Fruit fly (Drosophila melanogaster) whole organism, embryonic: Measurements from ENCODE around the gene mRpL14.

Source experiments
- ATbp ChIP-seq: fragments of 200-800 bp; sonication (Bioruptor generic); optimal IDR thresholded peaks from 2 replicates; lab custom pipeline; 2017; ENCODE audit warnings: missing biosample characterization, mild to moderate bottlenecking, missing genetic modification characterization, missing genetic modification reagents
- Aef1 ChIP-seq: fragments of 200-800 bp; sonication (Bioruptor generic); IDR thresholded peaks from 3 replicates; pipeline ENCODE4 v1.3.6; 2022; ENCODE audit warnings: missing biosample characterization, missing genetic modification characterization
- Atf-2 ChIP-seq: fragments of 200-800 bp; sonication (Bioruptor generic); optimal IDR thresholded peaks from 2 replicates; lab custom pipeline; 2016; ENCODE audit warnings: missing biosample characterization, missing genetic modification characterization
- Bteb2 ChIP-seq: fragments of 200-800 bp; sonication (Bioruptor generic); optimal IDR thresholded peaks from 2 replicates; lab custom pipeline; 2016; ENCODE audit warnings: missing biosample characterization, missing genetic modification characterization
- CG10209 ChIP-seq: fragments of 200-800 bp; sonication (Bioruptor generic); optimal IDR thresholded peaks from 3 replicates; lab custom pipeline; 2017; ENCODE audit warnings: missing biosample characterization, mild to moderate bottlenecking, missing genetic modification characterization, missing genetic modification reagents
- CG12236 ChIP-seq: fragments of 200-800 bp; sonication (Bioruptor generic); optimal IDR thresholded peaks from 2 replicates; lab custom pipeline; 2016; ENCODE audit warnings: missing biosample characterization, missing genetic modification characterization
- CG15269 ChIP-seq: fragments of 200-800 bp; sonication (Bioruptor generic); optimal IDR thresholded peaks from 2 replicates; lab custom pipeline; 2018; ENCODE audit warnings: missing biosample characterization, mild to moderate bottlenecking, missing genetic modification characterization, moderate library complexity
- CG1647 ChIP-seq: fragments of 200-800 bp; sonication (Bioruptor generic); optimal IDR thresholded peaks from 3 replicates; lab custom pipeline; 2016; ENCODE audit warnings: missing biosample characterization, missing genetic modification characterization
- CG16815 ChIP-seq: fragments of 200-800 bp; sonication (Bioruptor generic); optimal IDR thresholded peaks from 3 replicates; lab custom pipeline; 2017; ENCODE audit warnings: missing biosample characterization, mild to moderate bottlenecking, missing genetic modification characterization
- CG31224 ChIP-seq: fragments of 200-800 bp; sonication (Bioruptor generic); IDR thresholded peaks from 2 replicates; pipeline ENCODE4 v1.3.6; 2022; ENCODE audit warnings: missing biosample characterization, missing genetic modification characterization
- CG31441 ChIP-seq: fragments of 200-800 bp; sonication (Bioruptor generic); IDR thresholded peaks from 2 replicates; pipeline ENCODE4 v1.3.6; 2022; ENCODE audit warnings: missing biosample characterization, missing genetic modification characterization
- CG34224 ChIP-seq: fragments of 200-800 bp; sonication (Bioruptor generic); IDR thresholded peaks from 3 replicates; pipeline ENCODE4 v1.3.6; 2022; ENCODE audit warnings: missing biosample characterization, missing genetic modification characterization; ENCODE audit not compliant: partially characterized antibody
- CG3726 ChIP-seq: fragments of 200-800 bp; sonication (Bioruptor generic); IDR thresholded peaks from 3 replicates; pipeline ENCODE4, ENCODE4 v1.3.6; 2022; ENCODE audit warnings: missing biosample characterization, missing genetic modification characterization
- CG4282 ChIP-seq: fragments of 200-800 bp; sonication (Bioruptor generic); optimal IDR thresholded peaks from 2 replicates; lab custom pipeline; 2016; ENCODE audit warnings: missing biosample characterization, missing genetic modification characterization
- CG5953 ChIP-seq: fragments of 200-800 bp; sonication (Bioruptor generic); IDR thresholded peaks from 2 replicates; pipeline ENCODE4 v1.3.6; 2022; ENCODE audit warnings: missing biosample characterization, missing genetic modification characterization
- CG6254 ChIP-seq: fragments of 200-800 bp; sonication (Bioruptor generic); optimal IDR thresholded peaks from 3 replicates; lab custom pipeline; 2017; ENCODE audit warnings: mild to moderate bottlenecking, missing biosample characterization, missing genetic modification reagents, missing genetic modification characterization
- CHES-1-like ChIP-seq: fragments of 200-800 bp; sonication (Bioruptor generic); optimal IDR thresholded peaks from 2 replicates; lab custom pipeline; 2016; ENCODE audit warnings: missing biosample characterization, missing genetic modification characterization
- Dek ChIP-seq: fragments of 200-800 bp; sonication (Bioruptor generic); optimal IDR thresholded peaks from 3 replicates; lab custom pipeline; 2019; ENCODE audit warnings: missing biosample characterization, mild to moderate bottlenecking, missing genetic modification characterization, moderate library complexity
- E2f1 ChIP-seq: fragments of 200-800 bp; sonication (Bioruptor generic); IDR thresholded peaks from 2 replicates; pipeline ENCODE4 v1.3.6; 2022; ENCODE audit warnings: missing biosample characterization, missing genetic modification characterization
- ERR ChIP-seq: fragments of 200-800 bp; sonication (Bioruptor generic); optimal IDR thresholded peaks from 2 replicates; lab custom pipeline; 2016; ENCODE audit warnings: missing biosample characterization, missing genetic modification characterization
- Ets65A ChIP-seq: fragments of 200-800 bp; sonication (Bioruptor generic); peaks from one replicate; lab custom pipeline; 2016; ENCODE audit warnings: missing biosample characterization, missing genetic modification characterization
- Hand ChIP-seq: fragments of 200-800 bp; sonication (Bioruptor generic); optimal IDR thresholded peaks from 2 replicates; lab custom pipeline; 2017; ENCODE audit warnings: mild to moderate bottlenecking, missing biosample characterization, missing genetic modification reagents, missing genetic modification characterization
- Hr39 ChIP-seq: fragments of >200 bp; optimal IDR thresholded peaks from 2 replicates; lab custom pipeline; 2017
- Hsf ChIP-seq: fragments of 200-800 bp; sonication (Bioruptor generic); optimal IDR thresholded peaks from 3 replicates; lab custom pipeline; 2016; ENCODE audit warnings: missing biosample characterization, missing genetic modification characterization
- Jarid2 ChIP-seq: fragments of 200-800 bp; sonication (Bioruptor generic); optimal IDR thresholded peaks from 3 replicates; lab custom pipeline; 2017; ENCODE audit warnings: mild to moderate bottlenecking, missing biosample characterization, missing genetic modification reagents, missing genetic modification characterization
- Mad ChIP-seq: fragments of 200-800 bp; sonication (Bioruptor generic); optimal IDR thresholded peaks from 2 replicates; lab custom pipeline; 2016; ENCODE audit warnings: missing biosample characterization, missing genetic modification characterization
- Neu2 ChIP-seq: fragments of 200-800 bp; sonication (Bioruptor generic); optimal IDR thresholded peaks from 3 replicates; lab custom pipeline; 2016; ENCODE audit warnings: missing biosample characterization, missing genetic modification characterization, borderline replicate concordance
- ato ChIP-seq: fragments of 200-800 bp; sonication (Bioruptor generic); IDR thresholded peaks from 2 replicates; pipeline ENCODE4 v1.3.6; 2022; ENCODE audit warnings: missing biosample characterization, missing genetic modification characterization; ENCODE audit not compliant: partially characterized antibody
- bsh ChIP-seq, 2 experiments: fragments of 200-800 bp; sonication (Bioruptor generic); optimal IDR thresholded peaks; 2 replicates each; lab custom pipeline; 2017 to 2018; ENCODE audit warnings: mild to moderate bottlenecking in 2 of 2, missing biosample characterization in 2 of 2, missing genetic modification characterization in 2 of 2, moderate library complexity in 1 of 2
- dan ChIP-seq: fragments of 200-800 bp; sonication (Bioruptor generic); IDR thresholded peaks from 2 replicates; pipeline ENCODE4 v1.3.6; 2022; ENCODE audit warnings: missing biosample characterization, missing genetic modification characterization
- danr ChIP-seq: fragments of 200-800 bp; sonication (Bioruptor generic); IDR thresholded peaks from 2 replicates; pipeline ENCODE4 v1.3.6; 2022; ENCODE audit warnings: missing biosample characterization, missing genetic modification characterization
- dmrt99B ChIP-seq: fragments of 200-800 bp; sonication (Bioruptor generic); optimal IDR thresholded peaks from 2 replicates; lab custom pipeline; 2018; ENCODE audit warnings: missing biosample characterization, mild to moderate bottlenecking, missing genetic modification characterization, moderate library complexity
- dpn ChIP-seq, 2 experiments: fragments of 200-800 bp; sonication (Bioruptor generic); optimal IDR thresholded peaks; 3 replicates each; lab custom pipeline; 2016; ENCODE audit warnings: missing biosample characterization in 2 of 2, missing genetic modification characterization in 2 of 2
- fd96Cb ChIP-seq: fragments of 200-800 bp; sonication (Bioruptor generic); optimal IDR thresholded peaks from 2 replicates; lab custom pipeline; 2018; ENCODE audit warnings: missing biosample characterization, mild to moderate bottlenecking, missing genetic modification characterization, moderate library complexity
- gcm ChIP-seq: fragments of 200-800 bp; sonication (Bioruptor generic); optimal IDR thresholded peaks from 2 replicates; lab custom pipeline; 2019; ENCODE audit warnings: missing biosample characterization, mild to moderate bottlenecking, missing genetic modification characterization, moderate library complexity
- gro ChIP-seq: fragments of 200-800 bp; sonication (Bioruptor generic); optimal IDR thresholded peaks from 2 replicates; lab custom pipeline; 2016; ENCODE audit warnings: missing biosample characterization, missing genetic modification characterization
- hkb ChIP-seq, 2 experiments: fragments of 200-800 bp in 1 of 2; fragments of >200 bp in 1 of 2; sonication (Bioruptor generic) in 1 of 2; IDR thresholded peaks in 1 of 2; optimal IDR thresholded peaks in 1 of 2; 2 replicates each; pipeline versions ENCODE4 v1.3.6 to Lab custom; 2017 to 2022; ENCODE audit warnings: missing biosample characterization in 1 of 2, missing genetic modification characterization in 1 of 2
- inv ChIP-seq: fragments of 200-800 bp; sonication (Bioruptor generic); IDR thresholded peaks from 2 replicates; pipeline ENCODE4 v1.3.6; 2022; ENCODE audit warnings: missing biosample characterization, missing genetic modification characterization; ENCODE audit not compliant: partially characterized antibody
- jing ChIP-seq: fragments of 200-800 bp; sonication (Bioruptor generic); optimal IDR thresholded peaks from 2 replicates; lab custom pipeline; 2018; ENCODE audit warnings: missing biosample characterization, mild to moderate bottlenecking, missing genetic modification characterization
- lab ChIP-seq: fragments of 200-800 bp; sonication (Bioruptor generic); optimal IDR thresholded peaks from 3 replicates; lab custom pipeline; 2017; ENCODE audit warnings: missing biosample characterization, missing genetic modification characterization, mild to moderate bottlenecking, moderate library complexity, missing genetic modification reagents
- lbe ChIP-seq: fragments of 200-800 bp; sonication (Bioruptor generic); optimal IDR thresholded peaks from 2 replicates; lab custom pipeline; 2016; ENCODE audit warnings: missing biosample characterization, mild to moderate bottlenecking, missing genetic modification characterization
- nerfin-2 ChIP-seq: fragments of 200-800 bp; sonication (Bioruptor generic); IDR thresholded peaks from 2 replicates; pipeline ENCODE4 v1.3.6; 2022; ENCODE audit warnings: missing biosample characterization, missing genetic modification characterization; ENCODE audit not compliant: partially characterized antibody
- otp ChIP-seq: fragments of 200-800 bp; sonication (Bioruptor generic); IDR thresholded peaks from 3 replicates; pipeline ENCODE4, ENCODE4 v1.3.6; 2022; ENCODE audit warnings: missing biosample characterization, missing genetic modification characterization
- phol ChIP-seq: fragments of 200-800 bp; sonication (Bioruptor generic); optimal IDR thresholded peaks from 3 replicates; lab custom pipeline; 2018; ENCODE audit warnings: missing biosample characterization, mild to moderate bottlenecking, missing genetic modification characterization, moderate library complexity
- prd ChIP-seq, 3 experiments: fragments of >200 bp in 2 of 3; fragments of 200-800 bp in 1 of 3; sonication (Bioruptor generic) in 1 of 3; optimal IDR thresholded peaks in 2 of 3; IDR thresholded peaks in 1 of 3; 2 replicates in 2 of 3; 3 replicates in 1 of 3; pipeline versions ENCODE4 v1.3.6 to Lab custom; 2017 to 2022; ENCODE audit warnings: missing biosample characterization in 1 of 3, missing genetic modification characterization in 1 of 3
- row ChIP-seq: fragments of 200-800 bp; sonication (Bioruptor generic); IDR thresholded peaks from 3 replicates; pipeline ENCODE4 v1.3.6; 2022; ENCODE audit warnings: missing biosample characterization, missing genetic modification characterization
- scrt ChIP-seq: fragments of 200-800 bp; sonication (Bioruptor generic); optimal IDR thresholded peaks from 2 replicates; lab custom pipeline; 2018; ENCODE audit warnings: missing biosample characterization, mild to moderate bottlenecking, missing genetic modification characterization, moderate library complexity

mRpL14 gene

DNA sequence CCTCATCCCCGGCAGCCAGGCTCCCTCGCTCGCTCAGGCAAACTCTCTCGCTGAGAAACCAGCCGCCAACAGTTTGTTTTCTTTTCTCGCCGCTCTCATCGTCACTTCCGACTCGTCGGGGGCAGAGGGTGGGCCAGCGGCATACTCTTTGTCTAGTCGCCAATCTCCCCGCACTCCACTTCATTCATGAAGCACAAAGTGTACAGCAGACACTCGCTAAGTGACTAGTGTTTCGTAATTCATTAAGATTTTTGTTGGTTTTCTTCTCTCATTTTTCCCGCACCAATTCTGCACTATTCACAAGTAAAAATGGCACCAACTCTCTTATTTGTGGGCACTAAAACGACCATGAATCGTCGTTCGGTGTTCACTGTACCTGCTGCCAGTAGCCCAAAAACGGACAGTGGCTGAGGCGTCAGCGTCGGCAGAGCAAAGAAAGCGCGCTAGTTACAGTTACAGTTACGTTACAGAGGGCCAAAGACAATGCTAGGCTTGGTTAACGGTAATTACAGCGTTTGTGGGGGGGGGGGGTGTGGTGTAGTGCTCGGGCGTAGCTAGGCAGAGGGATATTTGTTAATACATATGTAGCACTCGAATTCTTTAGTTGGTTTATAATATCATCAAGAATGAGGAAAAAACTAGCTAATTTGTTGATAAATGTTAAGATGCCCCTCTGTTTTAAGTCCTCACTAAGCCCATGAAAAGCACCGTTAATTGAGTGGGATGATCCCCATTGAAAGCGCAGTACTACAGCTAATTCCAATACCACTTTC lies 46.8 kb downstream of the mRpL14 start (continued):
- TF ChIP-seq phol (tag; lab: Kevin White, UChicago), result peak; percentile 97
- TF ChIP-seq CG1647 (GFP tag; lab: Kevin White, UChicago), result peak; percentile 99
- peak; percentile 99 for TF ChIP-seq CHES-1-like (GFP tag; lab: Kevin White, UChicago)
- TF ChIP-seq ERR (GFP tag; lab: Kevin White, UChicago), result peak; percentile 98
- TF ChIP-seq Atf-2 (GFP tag; lab: Kevin White, UChicago), result peak; percentile 98
- peak; percentile 86 for TF ChIP-seq Neu2 (GFP tag; lab: Kevin White, UChicago)
- TF ChIP-seq bsh (GFP tag; optimal IDR thresholded peaks at IDR 0.05; lab: Kevin White, UChicago), result peak; percentile 87 to 99
- peak; percentile 92 for TF ChIP-seq CG31224 (GFP tag; lab: Robert Waterston, UW)
- peak; percentile 98 for TF ChIP-seq CG4282 (GFP tag; lab: Kevin White, UChicago)
- peak; percentile 99 for TF ChIP-seq ATbp (GFP tag; lab: Kevin White, UChicago)
- TF ChIP-seq Ets65A (GFP tag; lab: Kevin White, UChicago), result peak; percentile 100
- peak; percentile 91 for TF ChIP-seq dan (GFP tag; lab: Robert Waterston, UW)
- TF ChIP-seq CG31441, result peak; percentile 98
- TF ChIP-seq row (GFP tag; lab: Robert Waterston, UW), result peak; percentile 99
- TF ChIP-seq prd (optimal IDR thresholded peaks at IDR 0.05; lab: Kevin White, UChicago), result no peak
- TF ChIP-seq prd (GFP tag; IDR thresholded peaks at IDR 0.05; lab: Robert Waterston, UW), result peak; percentile 99
- peak; percentile 99 for TF ChIP-seq lab
- TF ChIP-seq scrt (GFP tag; lab: Kevin White, UChicago), result peak; percentile 96
- peak; percentile 99 for TF ChIP-seq Hsf (GFP tag; lab: Kevin White, UChicago)
- no peak for TF ChIP-seq CG34224 (GFP tag; lab: Robert Waterston, UW)
- TF ChIP-seq ato (GFP tag; lab: Robert Waterston, UW), result no peak
- peak; percentile 99 for TF ChIP-seq dmrt99B (tag; lab: Kevin White, UChicago)
- TF ChIP-seq CG16815 (GFP tag; lab: Kevin White, UChicago), result peak; percentile 97
- peak; percentile 99 for TF ChIP-seq otp (GFP tag; lab: Robert Waterston, UW)
- peak; percentile 98 for TF ChIP-seq CG12236
- TF ChIP-seq dpn (GFP tag; optimal IDR thresholded peaks at IDR 0.05; lab: Kevin White, UChicago), result peak; percentile 99 to 100
- TF ChIP-seq Aef1 (GFP tag; lab: Robert Waterston, UW), result peak; percentile 99
- TF ChIP-seq Jarid2 (GFP tag; lab: Kevin White, UChicago), result peak; percentile 88
- no peak for TF ChIP-seq nerfin-2
- peak; percentile 98 for TF ChIP-seq CG5953 (GFP tag; lab: Robert Waterston, UW)
- peak; percentile 97 for TF ChIP-seq danr (GFP tag; lab: Robert Waterston, UW)
- TF ChIP-seq Hand, result peak; percentile 97
- TF ChIP-seq E2f1 (GFP tag; lab: Robert Waterston, UW), result peak; percentile 98
- TF ChIP-seq hkb (optimal IDR thresholded peaks at IDR 0.05; lab: Kevin White, UChicago), result no peak
- TF ChIP-seq hkb (GFP tag; IDR thresholded peaks at IDR 0.05; lab: Robert Waterston, UW), result peak; percentile 99
- no peak for TF ChIP-seq Hr39 (lab: Kevin White, UChicago)
- peak; percentile 99 for TF ChIP-seq CG15269 (tag; lab: Kevin White, UChicago)
- peak; percentile 98 for TF ChIP-seq Mad
- TF ChIP-seq inv (GFP tag; lab: Robert Waterston, UW), result no peak
- TF ChIP-seq CG10209 (GFP tag; lab: Kevin White, UChicago), result peak; percentile 98
- peak; percentile 97 for TF ChIP-seq gcm (GFP tag; lab: Kevin White, UChicago)
- peak; percentile 95 for TF ChIP-seq CG6254 (GFP tag; lab: Kevin White, UChicago)
- TF ChIP-seq gro (GFP tag; lab: Kevin White, UChicago), result peak; percentile 98
- peak; percentile 99 for TF ChIP-seq fd96Cb (tag; lab: Kevin White, UChicago)
- peak; percentile 99 for TF ChIP-seq Dek
- peak; percentile 97 for TF ChIP-seq CG3726 (GFP tag; lab: Robert Waterston, UW)
- TF ChIP-seq jing (GFP tag; lab: Kevin White, UChicago), result peak; percentile 98
- peak; percentile 70 for TF ChIP-seq lbe (GFP tag; lab: Kevin White, UChicago)
- peak; percentile 98 for TF ChIP-seq Bteb2 (GFP tag; lab: Kevin White, UChicago)
